Fruit fly (Drosophila melanogaster): Measurements from ENCODE around the gene rempA.

The rempA gene

dm6 chr2L:559311-559710, 799 bp downstream of the rempA start, which contains the start of gene Tspo:
Tspo (plus strand) TSS chr2L:559612.
- TF ChIP-seq cnc (optimal IDR thresholded peaks at IDR 0.05) (peak in 1 of 2 experiments; percentile 94), Mnt (GFP tag; optimal IDR thresholded peaks at IDR 0.05) (peak; percentile 43), bab1 (GFP tag; optimal IDR thresholded peaks at IDR 0.05) (peak; percentile 14), Hr96 (GFP tag; optimal IDR thresholded peaks at IDR 0.05) (peak; percentile 46), CG5204 (GFP tag; optimal IDR thresholded peaks at IDR 0.05) (no peak), CG14711 (tag; optimal IDR thresholded peaks at IDR 0.05) (no peak), CG7101 (tag; optimal IDR thresholded peaks at IDR 0.05) (no peak), tj (GFP tag; optimal IDR thresholded peaks at IDR 0.05) (peak; percentile 2), cic (GFP tag; optimal IDR thresholded peaks at IDR 0.05) (peak; percentile 12), ovo (GFP tag; optimal IDR thresholded peaks at IDR 0.05) (peak; percentile 24), CG7045 (GFP tag; optimal IDR thresholded peaks at IDR 0.05) (peak; percentile 2)

dm6 chr2L:552432-552929, 7.6 kb downstream of the rempA start, which contains the start of gene Ets21C:
Ets21C (minus strand) TSS chr2L:552923.
- TF ChIP-seq Clk (GFP tag; optimal IDR thresholded peaks at IDR 0.05) (no peak), Hr96 (GFP tag; optimal IDR thresholded peaks at IDR 0.05) (no peak), kay (GFP tag; ENCODE audit: borderline replicate concordance) (peak; percentile 98), CG7101 (tag; optimal IDR thresholded peaks at IDR 0.05) (peak; percentile 24), cnc (optimal IDR thresholded peaks at IDR 0.05) (no peak), cic (GFP tag; optimal IDR thresholded peaks at IDR 0.05) (peak; percentile 96), CG5204 (GFP tag; optimal IDR thresholded peaks at IDR 0.05) (no peak), pad (GFP tag; optimal IDR thresholded peaks at IDR 0.05) (peak; percentile 89), CG7045 (GFP tag; optimal IDR thresholded peaks at IDR 0.05) (peak; percentile 5), CG11617 (GFP tag; optimal IDR thresholded peaks at IDR 0.05) (peak; percentile 56), CG1620 (GFP tag; optimal IDR thresholded peaks at IDR 0.05) (no peak), tj (GFP tag; optimal IDR thresholded peaks at IDR 0.05) (peak; percentile 19), CG14711 (tag; optimal IDR thresholded peaks at IDR 0.05) (no peak), Crg-1 (GFP tag; optimal IDR thresholded peaks at IDR 0.05) (no peak), bab1 (GFP tag; optimal IDR thresholded peaks at IDR 0.05) (no peak), CG12768 (GFP tag; optimal IDR thresholded peaks at IDR 0.05) (peak; percentile 72), toe (GFP tag; optimal IDR thresholded peaks at IDR 0.05) (no peak), CG33017 (tag; optimal IDR thresholded peaks at IDR 0.05) (peak; percentile 12), ovo (GFP tag; optimal IDR thresholded peaks at IDR 0.05) (no peak), Mnt (GFP tag; optimal IDR thresholded peaks at IDR 0.05) (peak; percentile 55)

- no peak for TF ChIP-seq Hr96 (GFP tag; optimal IDR thresholded peaks at IDR 0.05)
- no peak for TF ChIP-seq CG11617 (GFP tag; optimal IDR thresholded peaks at IDR 0.05)
- no peak for TF ChIP-seq toe (GFP tag; optimal IDR thresholded peaks at IDR 0.05)
- TF ChIP-seq bab1 (GFP tag; optimal IDR thresholded peaks at IDR 0.05): no peak
- no peak for TF ChIP-seq CG33017 (tag; optimal IDR thresholded peaks at IDR 0.05)
- no peak for TF ChIP-seq cnc (optimal IDR thresholded peaks at IDR 0.05)
- TF ChIP-seq CG5204 (GFP tag; optimal IDR thresholded peaks at IDR 0.05): no peak
Measured at dm6 chr2L:549637-550036, 10.5 kb downstream of the rempA start.

- TF ChIP-seq CG33017 (tag; optimal IDR thresholded peaks at IDR 0.05) (no peak), Clk (GFP tag; optimal IDR thresholded peaks at IDR 0.05) (no peak), CG5204 (GFP tag; optimal IDR thresholded peaks at IDR 0.05) (no peak), tj (GFP tag; optimal IDR thresholded peaks at IDR 0.05) (no peak), Hr96 (GFP tag; optimal IDR thresholded peaks at IDR 0.05) (no peak), CG7101 (tag; optimal IDR thresholded peaks at IDR 0.05) (no peak), CG14711 (tag; optimal IDR thresholded peaks at IDR 0.05) (no peak), kay (GFP tag; ENCODE audit: borderline replicate concordance) (no peak), pad (GFP tag; optimal IDR thresholded peaks at IDR 0.05) (no peak), Mnt (GFP tag; optimal IDR thresholded peaks at IDR 0.05) (no peak), CG11617 (GFP tag; optimal IDR thresholded peaks at IDR 0.05) (no peak), ovo (GFP tag; optimal IDR thresholded peaks at IDR 0.05) (no peak), Crg-1 (GFP tag; optimal IDR thresholded peaks at IDR 0.05) (no peak), cic (GFP tag; optimal IDR thresholded peaks at IDR 0.05) (no peak)
Measured at dm6 chr2L:547978-548377, 12.1 kb downstream of the rempA start.

dm6 chr2L:544444-545179, 15.5 kb downstream of the rempA start, which contains the start of the genes Spp and nAChRbeta3:
Spp (minus strand) TSS chr2L:544653.
nAChRbeta3 (plus strand) TSS chr2L:545129.
- no peak for TF ChIP-seq Clk (GFP tag; optimal IDR thresholded peaks at IDR 0.05)
- no peak for TF ChIP-seq CG1620 (GFP tag; optimal IDR thresholded peaks at IDR 0.05)
- no peak for TF ChIP-seq cnc (optimal IDR thresholded peaks at IDR 0.05)
- TF ChIP-seq CG11617 (GFP tag; optimal IDR thresholded peaks at IDR 0.05): no peak
- TF ChIP-seq Mnt (GFP tag; optimal IDR thresholded peaks at IDR 0.05): peak; percentile 34
- TF ChIP-seq toe (GFP tag; optimal IDR thresholded peaks at IDR 0.05): no peak
- no peak for TF ChIP-seq Crg-1 (GFP tag; optimal IDR thresholded peaks at IDR 0.05)
- no peak for TF ChIP-seq bab1 (GFP tag; optimal IDR thresholded peaks at IDR 0.05)

DNA sequence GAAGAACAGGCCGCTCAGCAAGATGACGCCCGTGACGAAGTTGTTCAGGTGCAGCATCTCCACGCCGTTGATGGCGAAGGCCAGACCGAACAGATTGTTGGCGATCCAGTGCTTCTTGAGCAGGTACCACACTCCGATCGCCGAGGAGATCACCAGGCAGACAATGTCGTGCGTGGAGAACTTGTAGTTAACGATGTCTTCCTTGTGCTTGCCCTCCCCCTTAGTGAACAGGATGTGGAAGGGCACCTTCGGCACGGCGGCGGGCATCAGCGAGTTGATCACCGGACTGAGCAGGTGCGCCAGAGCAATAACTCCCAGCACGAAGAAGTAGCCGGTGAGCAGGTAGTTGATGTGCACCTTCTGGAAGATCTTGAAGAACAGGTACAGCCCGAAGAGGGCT, 16.3 kb downstream of the rempA start:
- TF ChIP-seq kay (GFP tag; ENCODE audit: borderline replicate concordance): no peak

Measured in whole organism, adult.